Worm (Caenorhabditis elegans): ENCODE results near the gene srj-27.

The srj-27 gene

DNA sequence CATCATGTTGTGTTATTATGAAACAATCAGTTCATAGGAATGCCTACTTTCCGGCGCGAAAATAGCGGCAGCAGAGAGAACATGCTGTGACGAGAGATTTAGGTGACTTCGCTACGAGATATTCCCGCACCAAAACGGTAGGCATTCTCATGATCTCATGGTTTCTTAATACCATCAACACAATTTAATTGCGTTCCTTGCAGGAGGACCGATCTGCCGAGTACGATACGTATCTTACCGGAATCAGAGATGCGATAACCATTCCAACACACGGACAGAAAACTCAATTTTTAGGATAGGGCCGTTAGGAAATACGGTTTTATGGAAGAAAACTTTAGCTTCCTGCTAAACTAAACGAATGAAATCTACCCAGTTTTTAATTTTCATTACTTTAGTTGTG lies 21.5 kb upstream of the srj-27 start, which contains the start of gene T09F5.1:
Gene T09F5.1 (plus strand): TSS at position 301 of the 400 bp plus-strand sequence.
- TF ChIP-seq peb-1 (tag; optimal IDR thresholded peaks at IDR 0.05) = no peak
- TF ChIP-seq R02D3.7 (tag; optimal IDR thresholded peaks at IDR 0.05) = no peak
- no peak for TF ChIP-seq mab-5 (tag; optimal IDR thresholded peaks at IDR 0.05)
- TF ChIP-seq snpc-4 (tag; optimal IDR thresholded peaks at IDR 0.05) = no peak
- no peak for TF ChIP-seq sma-9 (GFP tag; optimal IDR thresholded peaks at IDR 0.05)
- TF ChIP-seq sma-9 (tag; optimal IDR thresholded peaks at IDR 0.05) = no peak

DNA sequence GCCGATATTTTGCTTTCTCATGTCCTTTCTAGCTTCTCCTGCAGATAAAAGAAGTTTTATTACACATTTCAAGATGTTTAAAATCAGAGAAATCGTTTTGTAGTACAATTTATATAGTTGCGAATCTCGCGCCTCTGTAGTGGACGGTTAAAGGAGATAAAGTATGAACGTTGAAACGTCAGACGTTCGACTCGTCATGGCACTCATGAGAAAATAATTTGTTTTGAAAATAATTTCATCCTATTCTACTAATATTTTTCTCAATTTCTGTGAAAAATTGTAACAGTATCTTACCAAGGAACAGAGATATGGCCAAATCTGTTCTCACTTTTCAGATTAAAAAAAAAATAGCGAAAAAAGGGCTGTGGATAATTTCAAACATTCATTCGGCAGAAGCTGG lies 20.5 kb upstream of the srj-27 start, which contains the start of gene T09F5.20:
Gene T09F5.20 (minus strand): TSS at position 101 of the 400 bp plus-strand sequence.
- TF ChIP-seq Y55F3AM.14 (GFP tag; optimal IDR thresholded peaks at IDR 0.05) = no peak
- no peak for TF ChIP-seq skn-1 (tag; optimal IDR thresholded peaks at IDR 0.05)
- TF ChIP-seq unc-62 (GFP tag; optimal IDR thresholded peaks at IDR 0.05) = no peak
- no peak for TF ChIP-seq R02D3.7 (tag; optimal IDR thresholded peaks at IDR 0.05)
- TF ChIP-seq mab-5 (tag; optimal IDR thresholded peaks at IDR 0.05) = no peak
- TF ChIP-seq mbf-1 (tag; optimal IDR thresholded peaks at IDR 0.05) = no peak
- TF ChIP-seq alr-1 (tag; optimal IDR thresholded peaks at IDR 0.05) = no peak
- TF ChIP-seq nhr-129 (tag; optimal IDR thresholded peaks at IDR 0.05) = no peak
- TF ChIP-seq lsy-2 (tag; optimal IDR thresholded peaks at IDR 0.05) = no peak
- no peak for TF ChIP-seq unc-39 (tag; optimal IDR thresholded peaks at IDR 0.05)

DNA sequence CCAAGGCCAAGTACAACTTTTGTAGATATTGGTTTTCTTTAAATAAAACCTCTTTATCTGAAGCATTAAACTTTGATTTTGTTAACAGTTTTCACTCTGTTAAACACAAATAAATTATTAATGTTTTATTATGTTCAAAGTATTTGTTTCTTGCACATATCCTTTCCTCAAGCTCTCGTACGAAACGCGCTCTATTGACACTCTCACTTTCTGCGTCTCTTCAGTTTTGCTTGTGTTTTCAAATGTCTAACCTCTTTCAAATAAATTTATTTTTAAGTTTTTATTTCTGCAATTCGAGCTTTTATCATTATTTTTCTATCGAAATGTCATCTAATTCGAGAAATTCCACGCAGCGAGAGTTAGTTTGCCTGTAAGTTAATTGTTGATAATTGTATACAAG lies 16.5 kb upstream of the srj-27 start, which contains the start of gene K08F9.4:
Gene K08F9.4 (plus strand): TSS at position 222 of the 400 bp plus-strand sequence.
- no peak for TF ChIP-seq unc-62 (GFP tag; optimal IDR thresholded peaks at IDR 0.05)
- TF ChIP-seq nhr-21 (tag; optimal IDR thresholded peaks at IDR 0.05) = peak; percentile 26
- TF ChIP-seq sma-9 (GFP tag; optimal IDR thresholded peaks at IDR 0.05) = peak; percentile 46
- no peak for TF ChIP-seq sma-9 (tag; optimal IDR thresholded peaks at IDR 0.05)
- TF ChIP-seq lin-13 (GFP tag; optimal IDR thresholded peaks at IDR 0.05) = peak; percentile 66
- TF ChIP-seq elt-1 (tag; optimal IDR thresholded peaks at IDR 0.05) = no peak
- peak; percentile 78 for TF ChIP-seq C34F6.9 (tag; optimal IDR thresholded peaks at IDR 0.05)
- no peak for TF ChIP-seq mdl-1 (tag; optimal IDR thresholded peaks at IDR 0.05)
- peak; percentile 100 for TF ChIP-seq blmp-1 (tag; optimal IDR thresholded peaks at IDR 0.05; ENCODE audit: insufficient read depth)
- peak; percentile 84 for TF ChIP-seq unc-55 (GFP tag; optimal IDR thresholded peaks at IDR 0.05)
- TF ChIP-seq fos-1 (tag; optimal IDR thresholded peaks at IDR 0.05) = peak; percentile 47
- no peak for TF ChIP-seq dmd-4 (tag; optimal IDR thresholded peaks at IDR 0.05)
- TF ChIP-seq sem-4 (tag; optimal IDR thresholded peaks at IDR 0.05) = peak; percentile 2
- TF ChIP-seq nhr-25 (tag; optimal IDR thresholded peaks at IDR 0.05) = peak; percentile 68
- TF ChIP-seq elt-3 (tag; optimal IDR thresholded peaks at IDR 0.05) = no peak
- TF ChIP-seq sma-3 (GFP tag; optimal IDR thresholded peaks at IDR 0.05) = peak; percentile 68
- TF ChIP-seq gmeb-1 (tag; optimal IDR thresholded peaks at IDR 0.05) = peak; percentile 72
- TF ChIP-seq crh-2 (tag; optimal IDR thresholded peaks at IDR 0.05) = peak; percentile 48
- TF ChIP-seq snpc-4 (tag; optimal IDR thresholded peaks at IDR 0.05) = no peak
- peak; percentile 48 for TF ChIP-seq nhr-129 (tag; optimal IDR thresholded peaks at IDR 0.05)

DNA sequence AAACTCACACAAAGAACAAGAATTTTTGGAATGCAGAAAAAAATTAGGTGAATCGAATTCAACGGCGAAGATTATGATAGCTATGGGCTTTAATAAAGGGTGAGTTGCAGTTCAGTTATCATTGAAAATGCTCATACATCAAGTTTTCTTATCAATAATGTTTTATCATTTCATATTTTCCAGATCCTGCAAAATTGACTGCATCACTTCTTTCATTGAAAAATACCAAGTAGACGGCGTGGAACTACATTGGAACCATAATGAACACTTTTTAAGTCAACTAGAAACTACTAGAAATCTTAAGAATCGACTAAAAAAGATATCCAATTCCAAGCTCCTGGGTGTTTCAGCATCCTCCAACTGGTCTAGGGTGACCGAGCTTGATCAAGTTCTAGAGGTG lies 16.0 kb upstream of the srj-27 start, which contains the start of gene K08F9.1:
Gene K08F9.1 (minus strand): TSS at position 101 of the 400 bp plus-strand sequence.
- TF ChIP-seq sem-4 (tag; optimal IDR thresholded peaks at IDR 0.05) (no peak), ama-1 (optimal IDR thresholded peaks at IDR 0.05) (no peak), gmeb-1 (tag; optimal IDR thresholded peaks at IDR 0.05) (no peak), alr-1 (tag; optimal IDR thresholded peaks at IDR 0.05) (no peak), egl-27 (tag; optimal IDR thresholded peaks at IDR 0.05) (no peak), snpc-4 (tag; optimal IDR thresholded peaks at IDR 0.05) (no peak)

DNA sequence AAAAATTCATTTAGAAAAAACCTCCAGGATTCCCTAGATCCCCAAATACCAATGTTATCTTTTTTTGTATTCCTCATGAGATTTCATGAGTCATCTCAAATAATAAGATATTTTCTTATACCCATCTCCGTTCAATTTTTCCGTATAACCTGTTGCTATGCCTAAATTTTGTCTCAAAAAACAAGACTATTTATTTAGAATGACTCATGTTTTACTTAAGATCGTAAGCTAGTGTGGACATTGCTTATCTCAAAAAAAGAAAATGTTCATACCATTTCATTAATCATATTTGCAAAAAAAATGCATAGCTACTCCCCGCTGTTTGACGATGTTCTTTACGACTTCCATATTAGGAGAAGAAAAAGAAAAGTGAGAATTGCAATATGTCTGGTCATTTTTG lies 12.9 kb upstream of the srj-27 start, which contains the start of gene K08F9.3:
Gene K08F9.3 (plus strand): TSS at position 301 of the 400 bp plus-strand sequence.
- TF ChIP-seq ceh-16 (tag; optimal IDR thresholded peaks at IDR 0.05) (no peak), nhr-23 (tag; optimal IDR thresholded peaks at IDR 0.05) (no peak), ZK546.5 (tag; optimal IDR thresholded peaks at IDR 0.05) (no peak), crh-2 (tag; optimal IDR thresholded peaks at IDR 0.05) (no peak), Y55F3AM.14 (GFP tag; optimal IDR thresholded peaks at IDR 0.05) (no peak), blmp-1 (tag; optimal IDR thresholded peaks at IDR 0.05; ENCODE audit: insufficient read depth) (no peak), lsy-2 (tag; optimal IDR thresholded peaks at IDR 0.05) (no peak), lin-11 (tag; optimal IDR thresholded peaks at IDR 0.05) (no peak), sma-9 (GFP tag; optimal IDR thresholded peaks at IDR 0.05) (no peak), sma-9 (tag; optimal IDR thresholded peaks at IDR 0.05) (no peak), alr-1 (tag; optimal IDR thresholded peaks at IDR 0.05) (no peak), nhr-25 (tag; optimal IDR thresholded peaks at IDR 0.05) (no peak), nhr-10 (tag; optimal IDR thresholded peaks at IDR 0.05) (no peak)
